Worm (Caenorhabditis elegans) whole organism, L4 larva: Measurements from ENCODE around the gene Y48A6B.14.
A peak's percentile ranks its signal among the peaks of the same experiment; 100 is the strongest.

ENCODE experiments used
- D1046.2 ChIP-seq: fragments of 200-800 bp; sonication (Bioruptor generic); IDR thresholded peaks from 2 replicates; pipeline ENCODE4 v1.3.6; 2022; ENCODE audit warnings: missing genetic modification characterization, missing compliant biosample characterization
- F26F4.8 ChIP-seq: fragments of 200-800 bp; sonication (Bioruptor generic); conservative IDR thresholded peaks from 2 replicates; pipeline ENCODE4 v1.3.6; 2022; ENCODE audit warnings: missing genetic modification characterization, missing compliant biosample characterization
- F37D6.2 ChIP-seq: sonication (generic microtip); optimal IDR thresholded peaks from 2 replicates; lab custom pipeline; 2016; ENCODE audit warnings: mild to moderate bottlenecking, missing genetic modification characterization, missing compliant biosample characterization
- T20F7.1 ChIP-seq: fragments of 200-800 bp; sonication (Bioruptor generic); optimal IDR thresholded peaks from 2 replicates; lab custom pipeline; 2018; ENCODE audit warnings: mild to moderate bottlenecking, missing genetic modification characterization, missing compliant biosample characterization
- Y105C5A.15 ChIP-seq: fragments of 200-800 bp; sonication (Bioruptor generic); IDR thresholded peaks from 2 replicates; pipeline ENCODE4 v1.3.6; 2022; ENCODE audit warnings: missing genetic modification characterization, missing compliant biosample characterization
- Y48G9A.11 ChIP-seq: fragments of 200-800 bp; sonication (Bioruptor generic); IDR thresholded peaks from 2 replicates; pipeline ENCODE4 v1.3.6; 2022; ENCODE audit warnings: missing genetic modification reagents, missing genetic modification characterization, missing compliant biosample characterization
- Y5F2A.4 ChIP-seq: fragments of 200-800 bp; sonication (Bioruptor generic); optimal IDR thresholded peaks from 2 replicates; lab custom pipeline; 2018; ENCODE audit warnings: mild to moderate bottlenecking, missing genetic modification characterization, missing compliant biosample characterization
- ZK337.2 ChIP-seq: fragments of 200-800 bp; sonication (Bioruptor generic); IDR thresholded peaks from 2 replicates; pipeline ENCODE4 v1.3.6; 2022; ENCODE audit warnings: missing genetic modification reagents, missing genetic modification characterization, missing compliant biosample characterization
- ZK546.5 ChIP-seq, 2 experiments: sonication (generic microtip); optimal IDR thresholded peaks; 2 replicates each; lab custom pipeline; 2017; ENCODE audit warnings: missing biosample characterization in 2 of 2, missing genetic modification characterization in 2 of 2
- arid-1 ChIP-seq: fragments of 200-800 bp; sonication (Bioruptor generic); conservative IDR thresholded peaks from 2 replicates; pipeline ENCODE4 v1.3.6; 2022; ENCODE audit warnings: missing genetic modification reagents, missing genetic modification characterization, missing compliant biosample characterization
- attf-4 ChIP-seq: sonication (generic microtip); optimal IDR thresholded peaks from 3 replicates; lab custom pipeline; 2017; ENCODE audit warnings: missing biosample characterization, missing genetic modification characterization
- ceh-20 ChIP-seq: fragments of 200-800 bp; sonication (Bioruptor generic); IDR thresholded peaks from 2 replicates; pipeline ENCODE4 v1.3.6; 2022; ENCODE audit warnings: missing genetic modification reagents, missing genetic modification characterization, missing compliant biosample characterization
- ceh-32 ChIP-seq: sonication (generic microtip); optimal IDR thresholded peaks from 2 replicates; lab custom pipeline; 2016; ENCODE audit warnings: mild to moderate bottlenecking, missing genetic modification characterization, missing compliant biosample characterization; ENCODE audit not compliant: poor library complexity
- ceh-44 ChIP-seq: fragments of 200-800 bp; sonication (Bioruptor generic); IDR thresholded peaks from 2 replicates; pipeline ENCODE4 v1.3.6; 2022; ENCODE audit warnings: missing genetic modification reagents, missing genetic modification characterization, missing compliant biosample characterization
- cey-2 ChIP-seq: sonication (generic microtip); optimal IDR thresholded peaks from 3 replicates; lab custom pipeline; 2017; ENCODE audit warnings: missing genetic modification characterization, mild to moderate bottlenecking, missing compliant biosample characterization, antibody characterized with exemption, borderline replicate concordance; ENCODE audit not compliant: insufficient read depth
- daf-19 ChIP-seq: fragments of 200-800 bp; sonication (Bioruptor generic); conservative IDR thresholded peaks from 2 replicates; pipeline ENCODE4 v1.3.6; 2022; ENCODE audit warnings: missing genetic modification characterization, missing compliant biosample characterization
- daf-8 ChIP-seq: fragments of 200-800 bp; sonication (Bioruptor generic); IDR thresholded peaks from 2 replicates; pipeline ENCODE4 v1.3.6; 2022; ENCODE audit warnings: missing genetic modification characterization, missing compliant biosample characterization
- dmd-8 ChIP-seq: fragments of 200-800 bp; sonication (Bioruptor generic); IDR thresholded peaks from 2 replicates; pipeline ENCODE4 v1.3.6; 2022; ENCODE audit warnings: missing genetic modification characterization, missing compliant biosample characterization
- duxl-1 ChIP-seq: sonication (generic microtip); optimal IDR thresholded peaks from 2 replicates; lab custom pipeline; 2016; ENCODE audit warnings: mild to moderate bottlenecking, missing genetic modification characterization, moderate library complexity, missing compliant biosample characterization; ENCODE audit not compliant: poor library complexity
- dve-1 ChIP-seq: sonication (generic microtip); optimal IDR thresholded peaks from 2 replicates; lab custom pipeline; 2017; ENCODE audit warnings: antibody characterized with exemption, mild to moderate bottlenecking, missing genetic modification characterization, missing compliant biosample characterization; ENCODE audit not compliant: insufficient read depth
- egl-27 ChIP-seq: sonication (generic microtip); optimal IDR thresholded peaks from 3 replicates; lab custom pipeline; 2017; ENCODE audit warnings: missing biosample characterization, missing genetic modification reagents, missing genetic modification characterization
- egl-43 ChIP-seq: fragments of 200-800 bp; sonication (Bioruptor generic); IDR thresholded peaks from 2 replicates; pipeline ENCODE4 v1.3.6; 2022; ENCODE audit warnings: missing genetic modification reagents, missing genetic modification characterization, missing compliant biosample characterization
- fkh-10 ChIP-seq: fragments of 150-350 bp; optimal IDR thresholded peaks from 2 replicates; lab custom pipeline; 2014; ENCODE audit warnings: missing biosample characterization, missing genetic modification reagents, missing genetic modification characterization
- gei-8 ChIP-seq: fragments of 200-800 bp; sonication (Bioruptor generic); optimal IDR thresholded peaks from 2 replicates; lab custom pipeline; 2018; ENCODE audit warnings: mild to moderate bottlenecking, missing genetic modification characterization, missing compliant biosample characterization
- jun-1 ChIP-seq: fragments of 150-350 bp; optimal IDR thresholded peaks from 2 replicates; lab custom pipeline; 2014; ENCODE audit warnings: missing biosample characterization, missing genetic modification reagents, missing genetic modification characterization
- lin-1 ChIP-seq: fragments of 200-800 bp; sonication (Bioruptor generic); IDR thresholded peaks from 2 replicates; pipeline ENCODE4 v1.3.6; 2022; ENCODE audit warnings: missing genetic modification reagents, missing genetic modification characterization, missing compliant biosample characterization
- lir-3 ChIP-seq: sonication (generic microtip); optimal IDR thresholded peaks from 2 replicates; lab custom pipeline; 2016; ENCODE audit warnings: mild to moderate bottlenecking, missing genetic modification characterization, missing compliant biosample characterization
- madf-5 ChIP-seq, 2 experiments: fragments of 200-800 bp; sonication (Bioruptor generic); IDR thresholded peaks; 2 replicates each; pipeline ENCODE4 v1.3.6; 2022; ENCODE audit warnings: missing compliant biosample characterization in 2 of 2, missing genetic modification characterization in 2 of 2
- madf-9 ChIP-seq: fragments of 200-800 bp; sonication (Bioruptor generic); conservative IDR thresholded peaks from 2 replicates; pipeline ENCODE4 v1.3.6; 2022; ENCODE audit warnings: missing genetic modification reagents, missing genetic modification characterization, missing compliant biosample characterization
- mdt-29 ChIP-seq: fragments of 200-800 bp; sonication (Bioruptor generic); IDR thresholded peaks from 2 replicates; pipeline ENCODE4 v1.3.6; 2022; ENCODE audit warnings: missing genetic modification reagents, missing genetic modification characterization, missing compliant biosample characterization
- mep-1 ChIP-seq: fragments of 150-350 bp; sonication (generic microtip); optimal IDR thresholded peaks from 3 replicates; lab custom pipeline; 2014; ENCODE audit warnings: missing biosample characterization, missing genetic modification characterization
- nhr-102 ChIP-seq: sonication (generic microtip); optimal IDR thresholded peaks from 2 replicates; lab custom pipeline; 2016; ENCODE audit warnings: mild to moderate bottlenecking, missing genetic modification characterization, moderate library complexity, missing compliant biosample characterization
- nhr-48 ChIP-seq: sonication (generic microtip); optimal IDR thresholded peaks from 2 replicates; lab custom pipeline; 2016; ENCODE audit warnings: mild to moderate bottlenecking, missing genetic modification characterization, missing compliant biosample characterization
- nhr-6 ChIP-seq: fragments of 150-350 bp; optimal IDR thresholded peaks from 2 replicates; lab custom pipeline; 2014; ENCODE audit warnings: missing biosample characterization, missing genetic modification characterization
- nhr-76 ChIP-seq: fragments of 150-350 bp; optimal IDR thresholded peaks from 2 replicates; lab custom pipeline; 2014; ENCODE audit warnings: missing biosample characterization, missing genetic modification characterization
- pha-4 ChIP-seq, 2 experiments: fragments of 150-350 bp in 1 of 2; fragments of 200-800 bp in 1 of 2; sonication (Bioruptor generic) in 1 of 2; IDR thresholded peaks in 1 of 2; optimal IDR thresholded peaks in 1 of 2; 2 replicates each; pipeline versions ENCODE4 v1.3.6 to Lab custom; 2014 to 2022; ENCODE audit warnings: missing genetic modification characterization in 2 of 2, missing genetic modification reagents in 2 of 2, missing biosample characterization in 1 of 2, missing compliant biosample characterization in 1 of 2
- php-3 ChIP-seq: fragments of 200-800 bp; sonication (Bioruptor generic); IDR thresholded peaks from 2 replicates; pipeline ENCODE4 v1.3.6; 2022; ENCODE audit warnings: missing genetic modification reagents, missing genetic modification characterization, missing compliant biosample characterization
- rbr-2 ChIP-seq: sonication (generic microtip); optimal IDR thresholded peaks from 2 replicates; lab custom pipeline; 2016; ENCODE audit warnings: missing genotype, missing genetic modification characterization, missing compliant biosample characterization
- saeg-2 ChIP-seq: fragments of 200-800 bp; sonication (Bioruptor generic); IDR thresholded peaks from 2 replicates; pipeline ENCODE4 v1.3.6; 2022; ENCODE audit warnings: missing genetic modification reagents, missing genetic modification characterization, missing compliant biosample characterization
- set-16 ChIP-seq: fragments of 200-800 bp; sonication (Bioruptor generic); IDR thresholded peaks from 2 replicates; pipeline ENCODE4 v1.3.6; 2022; ENCODE audit warnings: missing genetic modification reagents, missing genetic modification characterization, missing compliant biosample characterization
- snpc-1.2 ChIP-seq: fragments of 200-800 bp; sonication (Bioruptor generic); IDR thresholded peaks from 2 replicates; pipeline ENCODE4 v1.3.6; 2022; ENCODE audit warnings: missing genetic modification reagents, missing genetic modification characterization, missing compliant biosample characterization
- spr-1 ChIP-seq: sonication (generic microtip); optimal IDR thresholded peaks from 2 replicates; lab custom pipeline; 2016; ENCODE audit warnings: mild to moderate bottlenecking, missing genetic modification characterization, missing compliant biosample characterization
- unc-39 ChIP-seq: sonication (generic microtip); optimal IDR thresholded peaks from 2 replicates; lab custom pipeline; 2017; ENCODE audit warnings: missing biosample characterization, missing genetic modification characterization
- vab-7 ChIP-seq: fragments of 200-800 bp; sonication (Bioruptor generic); IDR thresholded peaks from 2 replicates; pipeline ENCODE4 v1.3.6; 2022; ENCODE audit warnings: missing genetic modification reagents, missing genetic modification characterization, missing compliant biosample characterization
- zfp-2 ChIP-seq: sonication (generic microtip); optimal IDR thresholded peaks from 2 replicates; lab custom pipeline; 2016; ENCODE audit warnings: mild to moderate bottlenecking, missing genetic modification characterization, missing compliant biosample characterization
- zfp-3 ChIP-seq: fragments of 200-800 bp; sonication (Bioruptor generic); conservative IDR thresholded peaks from 2 replicates; pipeline ENCODE4 v1.3.6; 2022; ENCODE audit warnings: missing genetic modification reagents, missing genetic modification characterization, missing compliant biosample characterization
- zip-11 ChIP-seq: fragments of 200-800 bp; sonication (Bioruptor generic); IDR thresholded peaks from 2 replicates; pipeline ENCODE4 v1.3.6; 2022; ENCODE audit warnings: missing genetic modification characterization, missing compliant biosample characterization
- ztf-11 ChIP-seq: fragments of 150-350 bp; optimal IDR thresholded peaks from 2 replicates; lab custom pipeline; 2014; ENCODE audit warnings: missing biosample characterization, missing genetic modification characterization
- ztf-7 ChIP-seq: fragments of 150-350 bp; optimal IDR thresholded peaks from 2 replicates; lab custom pipeline; 2014; ENCODE audit warnings: missing biosample characterization, missing genetic modification characterization

Gene Y48A6B.14

ce11 chrIII:10989491-10990032 lies 41.8 kb upstream of the Y48A6B.14 start (continued):
- peak; percentile 98 for TF ChIP-seq mep-1 (tag; lab: Kevin White, UChicago)
- peak; percentile 87 for TF ChIP-seq nhr-48
- TF ChIP-seq rbr-2 (tag; lab: Kevin White, UChicago), result peak; percentile 97
- TF ChIP-seq nhr-102 (tag; lab: Kevin White, UChicago), result peak; percentile 96
- no peak for TF ChIP-seq attf-4
- peak; percentile 95 for TF ChIP-seq zfp-3 (GFP tag; lab: Robert Waterston, UW)
- TF ChIP-seq lir-3 (tag; lab: Kevin White, UChicago), result peak; percentile 90
- peak; percentile 97 for TF ChIP-seq ceh-20 (GFP tag; lab: Robert Waterston, UW)
- no peak for TF ChIP-seq ZK546.5 (tag; optimal IDR thresholded peaks at IDR 0.05; lab: Kevin White, UChicago)
- TF ChIP-seq F37D6.2 (tag; lab: Kevin White, UChicago), result peak; percentile 94
- peak; percentile 65 for TF ChIP-seq nhr-6
- TF ChIP-seq ztf-11 (tag; lab: Kevin White, UChicago), result no peak
- peak; percentile 93; the same call in 1 of the 2 replicates for TF ChIP-seq daf-8
- peak; percentile 88 for TF ChIP-seq Y5F2A.4 (GFP tag; lab: Kevin White, UChicago)
- TF ChIP-seq D1046.2 (GFP tag; lab: Robert Waterston, UW), result peak; percentile 96
- peak; percentile 93 for TF ChIP-seq ztf-7
- peak; percentile 99 for TF ChIP-seq egl-43 (GFP tag; lab: Robert Waterston, UW)
- peak; percentile 92 for TF ChIP-seq ZK337.2 (GFP tag; lab: Robert Waterston, UW)
- peak; percentile 93 for TF ChIP-seq arid-1 (GFP tag; lab: Robert Waterston, UW)
- TF ChIP-seq gei-8 (GFP tag; lab: Kevin White, UChicago), result peak; percentile 96
- peak; percentile 95 for TF ChIP-seq duxl-1 (tag; lab: Kevin White, UChicago)
- TF ChIP-seq ceh-32 (tag; lab: Kevin White, UChicago), result peak; percentile 80
- TF ChIP-seq fkh-10 (GFP tag; lab: Kevin White, UChicago), result peak; percentile 84
- TF ChIP-seq spr-1, result peak; percentile 95
- peak; percentile 98 for TF ChIP-seq vab-7 (GFP tag; lab: Robert Waterston, UW)
- peak; percentile 96 for TF ChIP-seq madf-9 (GFP tag; lab: Robert Waterston, UW)
- TF ChIP-seq F26F4.8 (GFP tag; lab: Robert Waterston, UW), result peak; percentile 99
- peak; percentile 99 for TF ChIP-seq dve-1 (tag; lab: Kevin White, UChicago)
- peak; percentile 77 for TF ChIP-seq unc-39
- peak; percentile 96 for TF ChIP-seq Y105C5A.15
- peak; percentile 97 for TF ChIP-seq ceh-44 (GFP tag; lab: Robert Waterston, UW)
- TF ChIP-seq pha-4 (GFP tag; IDR thresholded peaks at IDR 0.05; lab: Robert Waterston, UW), result peak; percentile 98
- peak; percentile 31 for TF ChIP-seq pha-4 (tag; optimal IDR thresholded peaks at IDR 0.05; lab: Kevin White, UChicago)
- TF ChIP-seq T20F7.1 (GFP tag; lab: Kevin White, UChicago), result peak; percentile 85
- peak; percentile 93 for TF ChIP-seq mdt-29 (GFP tag; lab: Robert Waterston, UW)
- peak; percentile 94 for TF ChIP-seq lin-1
- peak; percentile 80 for TF ChIP-seq cey-2
- peak; percentile 91 for TF ChIP-seq Y48G9A.11 (GFP tag; lab: Robert Waterston, UW)
- TF ChIP-seq daf-19 (GFP tag; lab: Robert Waterston, UW), result peak; percentile 97
- TF ChIP-seq snpc-1.2 (GFP tag; lab: Robert Waterston, UW), result peak; percentile 93
- peak; percentile 84 for TF ChIP-seq zip-11 (GFP tag; lab: Robert Waterston, UW)
- TF ChIP-seq set-16 (GFP tag; lab: Robert Waterston, UW), result peak; percentile 85
- TF ChIP-seq jun-1 (tag; lab: Kevin White, UChicago), result peak; percentile 94
- TF ChIP-seq egl-27, result peak; percentile 89
- TF ChIP-seq nhr-76 (tag; lab: Kevin White, UChicago), result no peak
- peak; percentile 94 for TF ChIP-seq saeg-2 (GFP tag; lab: Robert Waterston, UW)
- peak; percentile 80 for TF ChIP-seq zfp-2 (tag; lab: Kevin White, UChicago)
- TF ChIP-seq php-3 (GFP tag; lab: Robert Waterston, UW), result peak; percentile 96
- peak; percentile 92 to 96 for TF ChIP-seq madf-5 (GFP tag; IDR thresholded peaks at IDR 0.05; lab: Robert Waterston, UW)
- peak; percentile 96 for TF ChIP-seq dmd-8
